Worm (Caenorhabditis elegans) whole organism, late embryonic: Measurements from ENCODE around the gene R03H10.6.

ENCODE experiments used
- C08G9.2 ChIP-seq: sonication (generic microtip); optimal IDR thresholded peaks from 2 replicates; lab custom pipeline; 2016; ENCODE audit warnings: mild to moderate bottlenecking, missing genetic modification characterization, moderate library complexity, missing compliant biosample characterization
- dmd-4 ChIP-seq: sonication (generic microtip); optimal IDR thresholded peaks from 2 replicates; lab custom pipeline; 2016; ENCODE audit warnings: borderline replicate concordance, missing genetic modification characterization, missing compliant biosample characterization
- ets-4 ChIP-seq: sonication (generic microtip); optimal IDR thresholded peaks from 2 replicates; lab custom pipeline; 2016; ENCODE audit warnings: missing genetic modification characterization, missing compliant biosample characterization
- hlh-13 ChIP-seq: fragments of 200-800 bp; sonication (Bioruptor generic); optimal IDR thresholded peaks from 2 replicates; lab custom pipeline; 2018; ENCODE audit warnings: mild to moderate bottlenecking, missing genetic modification characterization, missing compliant biosample characterization
- nfya-1 ChIP-seq: sonication (generic microtip); optimal IDR thresholded peaks from 2 replicates; lab custom pipeline; 2017; ENCODE audit warnings: missing genetic modification characterization, mild to moderate bottlenecking, missing compliant biosample characterization, antibody characterized with exemption, moderate library complexity
- pqm-1 ChIP-seq: sonication (generic microtip); optimal IDR thresholded peaks from 2 replicates; lab custom pipeline; 2016; ENCODE audit warnings: missing genetic modification characterization, missing compliant biosample characterization
- zip-5 ChIP-seq: sonication (generic microtip); optimal IDR thresholded peaks from 2 replicates; lab custom pipeline; 2016; ENCODE audit warnings: missing genetic modification characterization, missing compliant biosample characterization

ce11 chrII:4152864-4153263 lies 20.4 kb downstream of the R03H10.6 start:
- TF ChIP-seq zip-5 (tag; lab: Kevin White, UChicago) (no peak), C08G9.2 (no peak), dmd-4 (tag; lab: Kevin White, UChicago) (no peak), hlh-13 (GFP tag; lab: Kevin White, UChicago) (no peak), pqm-1 (tag; lab: Kevin White, UChicago) (no peak), ets-4 (no peak), nfya-1 (tag; lab: Kevin White, UChicago) (no peak)
